Fruit fly (Drosophila melanogaster) whole organism, embryonic: ENCODE measurements around the gene CG11975.

Experiments used
- Atf-2 ChIP-seq: fragments of 200-800 bp; sonication (Bioruptor generic); optimal IDR thresholded peaks from 2 replicates; lab custom pipeline; 2016; ENCODE audit warnings: missing biosample characterization, missing genetic modification characterization
- BtbVII ChIP-seq: fragments of 200-800 bp; sonication (Bioruptor generic); optimal IDR thresholded peaks from 3 replicates; lab custom pipeline; 2017; ENCODE audit warnings: missing biosample characterization, mild to moderate bottlenecking, missing genetic modification characterization
- C15 ChIP-seq: fragments of 200-800 bp; sonication (Bioruptor generic); IDR thresholded peaks from 3 replicates; pipeline ENCODE4 v1.3.6; 2022; ENCODE audit warnings: missing biosample characterization, missing genetic modification characterization
- CG10979 ChIP-seq: fragments of 200-800 bp; sonication (Bioruptor generic); optimal IDR thresholded peaks from 2 replicates; lab custom pipeline; 2018; ENCODE audit warnings: missing biosample characterization, mild to moderate bottlenecking, missing genetic modification characterization, moderate library complexity
- CG11398 ChIP-seq: fragments of 200-800 bp; sonication (Bioruptor generic); optimal IDR thresholded peaks from 2 replicates; lab custom pipeline; 2016; ENCODE audit warnings: missing biosample characterization, missing genetic modification characterization
- CG12659 ChIP-seq: fragments of 200-800 bp; sonication (Bioruptor generic); optimal IDR thresholded peaks from 3 replicates; lab custom pipeline; 2017; ENCODE audit warnings: mild to moderate bottlenecking, missing biosample characterization, missing genetic modification reagents, missing genetic modification characterization
- CG13424 ChIP-seq: fragments of 200-800 bp; sonication (Bioruptor generic); optimal IDR thresholded peaks from 2 replicates; lab custom pipeline; 2019; ENCODE audit warnings: missing biosample characterization, mild to moderate bottlenecking, missing genetic modification characterization, moderate library complexity
- CG13894 ChIP-seq: fragments of 200-800 bp; sonication (Bioruptor generic); optimal IDR thresholded peaks from 3 replicates; lab custom pipeline; 2018; ENCODE audit warnings: missing biosample characterization, mild to moderate bottlenecking, missing genetic modification characterization, moderate library complexity
- CG14050 ChIP-seq: fragments of 200-800 bp; sonication (Bioruptor generic); IDR thresholded peaks from 3 replicates; pipeline ENCODE4 v1.3.6; 2022; ENCODE audit warnings: missing biosample characterization, missing genetic modification characterization
- CG17328 ChIP-seq: fragments of 200-800 bp; sonication (Bioruptor generic); IDR thresholded peaks from 2 replicates; pipeline ENCODE4 v1.3.6; 2022; ENCODE audit warnings: missing biosample characterization, missing genetic modification characterization
- CG17912 ChIP-seq: fragments of 200-800 bp; sonication (Bioruptor generic); optimal IDR thresholded peaks from 2 replicates; lab custom pipeline; 2018; ENCODE audit warnings: missing biosample characterization, mild to moderate bottlenecking, missing genetic modification characterization
- CG2129 ChIP-seq: fragments of 200-800 bp; sonication (Bioruptor generic); IDR thresholded peaks from 2 replicates; pipeline ENCODE4 v1.3.6; 2022; ENCODE audit warnings: missing biosample characterization, missing genetic modification characterization; ENCODE audit not compliant: partially characterized antibody
- CG2199 ChIP-seq: fragments of 200-800 bp; sonication (Bioruptor generic); IDR thresholded peaks from 3 replicates; pipeline ENCODE4 v1.3.6; 2022; ENCODE audit warnings: missing biosample characterization, missing genetic modification characterization
- CG33557 ChIP-seq: fragments of 200-800 bp; sonication (Bioruptor generic); optimal IDR thresholded peaks from 2 replicates; lab custom pipeline; 2019; ENCODE audit warnings: missing biosample characterization, mild to moderate bottlenecking, missing genetic modification characterization, moderate library complexity
- CG42726 ChIP-seq: fragments of 200-800 bp; sonication (Bioruptor generic); IDR thresholded peaks from 2 replicates; pipeline ENCODE4 v1.3.6; 2022; ENCODE audit warnings: missing biosample characterization, missing genetic modification characterization; ENCODE audit not compliant: partially characterized antibody
- CG7556 ChIP-seq: fragments of 200-800 bp; sonication (Bioruptor generic); optimal IDR thresholded peaks from 2 replicates; lab custom pipeline; 2017; ENCODE audit warnings: missing biosample characterization, mild to moderate bottlenecking, missing genetic modification characterization
- CG7786 ChIP-seq: fragments of 200-800 bp; sonication (Bioruptor generic); optimal IDR thresholded peaks from 2 replicates; lab custom pipeline; 2016; ENCODE audit warnings: missing biosample characterization, missing genetic modification characterization
- CG8765 ChIP-seq: fragments of 200-800 bp; sonication (Bioruptor generic); IDR thresholded peaks from 2 replicates; pipeline ENCODE4 v1.3.6; 2022; ENCODE audit warnings: missing biosample characterization, missing genetic modification characterization
- CG9215 ChIP-seq: fragments of 200-800 bp; sonication (Bioruptor generic); IDR thresholded peaks from 2 replicates; pipeline ENCODE4 v1.3.6; 2022; ENCODE audit warnings: missing biosample characterization, missing genetic modification characterization
- CG9437 ChIP-seq: fragments of 200-800 bp; sonication (Bioruptor generic); optimal IDR thresholded peaks from 2 replicates; lab custom pipeline; 2018; ENCODE audit warnings: missing biosample characterization, mild to moderate bottlenecking, missing genetic modification characterization
- Dad ChIP-seq: fragments of 200-800 bp; sonication (Bioruptor generic); optimal IDR thresholded peaks from 3 replicates; lab custom pipeline; 2016; ENCODE audit warnings: missing biosample characterization, missing genetic modification characterization
- Dll ChIP-seq: fragments of 200-800 bp; sonication (Bioruptor generic); IDR thresholded peaks from 4 replicates; pipeline ENCODE4 v1.3.6; 2022; ENCODE audit warnings: missing biosample characterization, missing genetic modification characterization; ENCODE audit not compliant: partially characterized antibody
- Ets65A ChIP-seq: fragments of 200-800 bp; sonication (Bioruptor generic); peaks from one replicate; lab custom pipeline; 2016; ENCODE audit warnings: missing biosample characterization, missing genetic modification characterization
- Hey ChIP-seq: fragments of 200-800 bp; sonication (Bioruptor generic); optimal IDR thresholded peaks from 3 replicates; lab custom pipeline; 2018; ENCODE audit warnings: missing biosample characterization, mild to moderate bottlenecking, missing genetic modification characterization
- HmgD ChIP-seq: fragments of 200-800 bp; sonication (Bioruptor generic); optimal IDR thresholded peaks from 3 replicates; lab custom pipeline; 2016; ENCODE audit warnings: missing biosample characterization, missing genetic modification characterization
- Hr51 ChIP-seq, 2 experiments: fragments of 200-800 bp; sonication (Bioruptor generic); optimal IDR thresholded peaks; 2 replicates in 1 of 2; 3 replicates in 1 of 2; lab custom pipeline; 2016 to 2018; ENCODE audit warnings: missing biosample characterization in 2 of 2, missing genetic modification characterization in 2 of 2, mild to moderate bottlenecking in 1 of 2, moderate library complexity in 1 of 2
- Nf-YA ChIP-seq: fragments of 200-800 bp; sonication (Bioruptor generic); IDR thresholded peaks from 2 replicates; pipeline ENCODE4 v1.3.6; 2022; ENCODE audit warnings: missing biosample characterization, missing genetic modification characterization
- Oaz ChIP-seq: fragments of 200-800 bp; sonication (Bioruptor generic); IDR thresholded peaks from 2 replicates; pipeline ENCODE4 v1.3.6; 2022; ENCODE audit warnings: missing biosample characterization, missing genetic modification characterization
- Ravus ChIP-seq: fragments of 200-800 bp; sonication (Bioruptor generic); IDR thresholded peaks from 2 replicates; pipeline ENCODE4 v1.3.6; 2022; ENCODE audit warnings: missing biosample characterization, missing genetic modification characterization
- Six4 ChIP-seq: fragments of 200-800 bp; sonication (Bioruptor generic); optimal IDR thresholded peaks from 2 replicates; lab custom pipeline; 2016; ENCODE audit warnings: missing biosample characterization, missing genetic modification characterization
- Sry-δ ChIP-seq: fragments of 200-800 bp; sonication (Bioruptor generic); optimal IDR thresholded peaks from 2 replicates; lab custom pipeline; 2016; ENCODE audit warnings: missing biosample characterization, missing genetic modification characterization
- Taf1 ChIP-seq: fragments of 200-800 bp; sonication (Bioruptor generic); IDR thresholded peaks from 2 replicates; pipeline ENCODE4 v1.3.6; 2022; ENCODE audit warnings: missing biosample characterization, missing genetic modification characterization
- Trl ChIP-seq, 3 experiments: fragments of >200 bp in 2 of 3; fragments of 200-800 bp in 1 of 3; sonication (Bioruptor generic) in 1 of 3; optimal IDR thresholded peaks; 2 replicates in 1 of 3; 3 replicates in 2 of 3; lab custom pipeline; 2016 to 2017; ENCODE audit warnings: missing biosample characterization in 1 of 3, missing genetic modification characterization in 1 of 3
- Usf ChIP-seq: fragments of 200-800 bp; sonication (Bioruptor generic); optimal IDR thresholded peaks from 2 replicates; lab custom pipeline; 2017; ENCODE audit warnings: missing genotype, missing biosample characterization, missing genetic modification characterization
- bbx ChIP-seq: fragments of 200-800 bp; sonication (Bioruptor generic); IDR thresholded peaks from 2 replicates; pipeline ENCODE4 v1.3.6; 2022; ENCODE audit warnings: missing biosample characterization, missing genetic modification characterization; ENCODE audit not compliant: partially characterized antibody
- bowl ChIP-seq: fragments of 200-800 bp; sonication (Bioruptor generic); IDR thresholded peaks from 2 replicates; pipeline ENCODE4 v1.3.6; 2022; ENCODE audit warnings: missing biosample characterization, missing genetic modification characterization
- chif ChIP-seq, 2 experiments: fragments of 200-800 bp; sonication (Bioruptor generic); optimal IDR thresholded peaks; 3 replicates each; lab custom pipeline; 2016; ENCODE audit warnings: missing biosample characterization in 2 of 2, missing genetic modification characterization in 2 of 2
- chn ChIP-seq: fragments of 200-800 bp; sonication (Bioruptor generic); optimal IDR thresholded peaks from 2 replicates; lab custom pipeline; 2016; ENCODE audit warnings: missing biosample characterization, missing genetic modification characterization
- da ChIP-seq: fragments of 200-800 bp; sonication (Bioruptor generic); optimal IDR thresholded peaks from 2 replicates; lab custom pipeline; 2016; ENCODE audit warnings: missing biosample characterization, missing genetic modification characterization
- dmrt11E ChIP-seq: fragments of 200-800 bp; sonication (Bioruptor generic); optimal IDR thresholded peaks from 3 replicates; lab custom pipeline; 2018; ENCODE audit warnings: missing biosample characterization, mild to moderate bottlenecking, missing genetic modification characterization, moderate library complexity
- en ChIP-seq: fragments of 200-800 bp; sonication (Bioruptor generic); optimal IDR thresholded peaks from 2 replicates; lab custom pipeline; 2016; ENCODE audit warnings: missing biosample characterization, missing genetic modification characterization
- fd102C ChIP-seq: fragments of 200-800 bp; sonication (Bioruptor generic); optimal IDR thresholded peaks from 2 replicates; lab custom pipeline; 2018; ENCODE audit warnings: missing biosample characterization, mild to moderate bottlenecking, missing genetic modification characterization, moderate library complexity
- hbn ChIP-seq: fragments of 200-800 bp; sonication (Bioruptor generic); IDR thresholded peaks from 2 replicates; pipeline ENCODE4 v1.3.6; 2022; ENCODE audit warnings: missing biosample characterization, missing genetic modification characterization; ENCODE audit not compliant: partially characterized antibody
- otp ChIP-seq: fragments of 200-800 bp; sonication (Bioruptor generic); IDR thresholded peaks from 3 replicates; pipeline ENCODE4, ENCODE4 v1.3.6; 2022; ENCODE audit warnings: missing biosample characterization, missing genetic modification characterization
- p53 ChIP-seq: fragments of 200-800 bp; sonication (Bioruptor generic); optimal IDR thresholded peaks from 2 replicates; lab custom pipeline; 2016; ENCODE audit warnings: missing biosample characterization, missing genetic modification characterization
- phol ChIP-seq: fragments of 200-800 bp; sonication (Bioruptor generic); optimal IDR thresholded peaks from 3 replicates; lab custom pipeline; 2018; ENCODE audit warnings: missing biosample characterization, mild to moderate bottlenecking, missing genetic modification characterization, moderate library complexity
- pum ChIP-seq: fragments of 200-800 bp; sonication (Bioruptor generic); optimal IDR thresholded peaks from 2 replicates; lab custom pipeline; 2016; ENCODE audit warnings: missing biosample characterization, missing genetic modification characterization
- slp2 ChIP-seq: fragments of 200-800 bp; sonication (Bioruptor generic); optimal IDR thresholded peaks from 2 replicates; lab custom pipeline; 2016; ENCODE audit warnings: missing biosample characterization, missing genetic modification characterization
- sug ChIP-seq: fragments of 200-800 bp; optimal IDR thresholded peaks from 2 replicates; lab custom pipeline; 2019; ENCODE audit warnings: missing biosample characterization, mild to moderate bottlenecking, missing genetic modification characterization, moderate library complexity
- vvl ChIP-seq: fragments of 200-800 bp; sonication (Bioruptor generic); IDR thresholded peaks from 2 replicates; pipeline ENCODE4 v1.3.6; 2022; ENCODE audit warnings: missing biosample characterization, missing genetic modification characterization
- wek ChIP-seq: fragments of 200-800 bp; sonication (Bioruptor generic); optimal IDR thresholded peaks from 3 replicates; lab custom pipeline; 2018; ENCODE audit warnings: missing biosample characterization, mild to moderate bottlenecking, missing genetic modification characterization, moderate library complexity

The CG11975 gene

dm6 chr3R:9019689-9020138 is 26.7 kb downstream of the CG11975 start, which contains the start of gene tgo (continued):
- TF ChIP-seq CG42726 (no peak), Ravus (GFP tag; lab: Robert Waterston, UW) (no peak), Six4 (GFP tag; lab: Kevin White, UChicago) (no peak), CG9215 (GFP tag; lab: Robert Waterston, UW) (no peak), slp2 (no peak), Sry-δ (peak; percentile 60), Dad (no peak), hbn (no peak), otp (GFP tag; lab: Robert Waterston, UW) (no peak), Taf1 (GFP tag; lab: Robert Waterston, UW) (no peak), CG2199 (GFP tag; lab: Robert Waterston, UW) (no peak), CG17912 (no peak), Atf-2 (no peak), Dll (GFP tag; lab: Robert Waterston, UW) (0 out of 4 replicates have a peak, but pooled peaks have one; percentile 58), HmgD (GFP tag; lab: Kevin White, UChicago) (peak; percentile 1), CG7786 (GFP tag; lab: Kevin White, UChicago) (no peak), bowl (GFP tag; lab: Robert Waterston, UW) (no peak), CG11398 (no peak), vvl (no peak; the same call in 1 of the 2 replicates), bbx (GFP tag; lab: Robert Waterston, UW) (peak; percentile 36; the same call in 1 of the 2 replicates), CG7556 (GFP tag; lab: Kevin White, UChicago) (no peak), wek (GFP tag; lab: Kevin White, UChicago) (no peak), Hr51 (GFP tag; optimal IDR thresholded peaks at IDR 0.05; lab: Kevin White, UChicago) (no peak), pum (no peak), C15 (GFP tag; lab: Robert Waterston, UW) (no peak), sug (tag; lab: Kevin White, UChicago) (peak; percentile 43), Ets65A (GFP tag; lab: Kevin White, UChicago) (no peak), da (no peak), Usf (GFP tag; lab: Kevin White, UChicago) (no peak), Trl (optimal IDR thresholded peaks at IDR 0.05; lab: Kevin White, UChicago) (no peak), Trl (GFP tag; optimal IDR thresholded peaks at IDR 0.05; lab: Kevin White, UChicago) (no peak), CG9437 (GFP tag; lab: Kevin White, UChicago) (no peak), CG14050 (GFP tag; lab: Robert Waterston, UW) (no peak), chn (GFP tag; lab: Kevin White, UChicago) (no peak), dmrt11E (tag; lab: Kevin White, UChicago) (no peak), CG8765 (GFP tag; lab: Robert Waterston, UW) (no peak), Hey (tag; lab: Kevin White, UChicago) (no peak), CG33557 (GFP tag; lab: Kevin White, UChicago) (peak; percentile 13), BtbVII (no peak), CG13894 (tag; lab: Kevin White, UChicago) (no peak), CG13424 (tag; lab: Kevin White, UChicago) (no peak), CG17328 (GFP tag; lab: Robert Waterston, UW) (no peak), fd102C (GFP tag; lab: Kevin White, UChicago) (no peak), en (no peak), chif (GFP tag; optimal IDR thresholded peaks at IDR 0.05; lab: Kevin White, UChicago) (no peak), CG2129 (no peak), CG10979 (tag; lab: Kevin White, UChicago) (no peak), Oaz (GFP tag; lab: Robert Waterston, UW) (no peak), Nf-YA (GFP tag; lab: Robert Waterston, UW) (no peak), phol (tag; lab: Kevin White, UChicago) (peak; percentile 63), CG12659 (GFP tag; lab: Kevin White, UChicago) (peak; percentile 69), p53 (no peak)
